Worm (Caenorhabditis elegans) whole organism, young adult: ENCODE data around the gene nlp-7.

Source experiments
- C17E4.6 ChIP-seq: fragments of 200-800 bp; sonication (Bioruptor generic); IDR thresholded peaks from 2 replicates; pipeline ENCODE4 v1.3.6; 2022; ENCODE audit warnings: missing genetic modification reagents, missing genetic modification characterization, missing compliant biosample characterization
- F37B4.10 ChIP-seq: fragments of 200-800 bp; sonication (Bioruptor generic); IDR thresholded peaks from 2 replicates; pipeline ENCODE4 v1.3.6; 2022; ENCODE audit warnings: missing genetic modification characterization, missing compliant biosample characterization
- F49E8.2 ChIP-seq: sonication (generic microtip); optimal IDR thresholded peaks from 3 replicates; lab custom pipeline; 2017; ENCODE audit warnings: missing genetic modification characterization, mild to moderate bottlenecking, missing compliant biosample characterization, antibody characterized with exemption, moderate library complexity; ENCODE audit not compliant: insufficient read depth
- F55B11.4 ChIP-seq: sonication (generic microtip); optimal IDR thresholded peaks from 2 replicates; lab custom pipeline; 2016; ENCODE audit warnings: missing compliant biosample characterization, missing genetic modification characterization, borderline replicate concordance; ENCODE audit not compliant: insufficient read depth
- T26A5.8 ChIP-seq: sonication (generic microtip); optimal IDR thresholded peaks from 2 replicates; lab custom pipeline; 2016; ENCODE audit warnings: missing genetic modification characterization, missing compliant biosample characterization
- Y53F4B.3 ChIP-seq: fragments of 200-800 bp; sonication (Bioruptor generic); IDR thresholded peaks from 2 replicates; pipeline ENCODE4 v1.3.6; 2022; ENCODE audit warnings: missing genetic modification reagents, missing genetic modification characterization, missing compliant biosample characterization
- Y53G8AR.9 ChIP-seq: fragments of 200-800 bp; sonication (Bioruptor generic); conservative IDR thresholded peaks from 2 replicates; pipeline ENCODE4 v1.3.6; 2022; ENCODE audit warnings: missing genetic modification reagents, missing genetic modification characterization, missing compliant biosample characterization
- Y79H2A.3 ChIP-seq: fragments of 200-800 bp; sonication (Bioruptor generic); conservative IDR thresholded peaks from 2 replicates; pipeline ENCODE4 v1.3.6; 2022; ENCODE audit warnings: missing genetic modification reagents, missing genetic modification characterization, missing compliant biosample characterization
- ZK185.1 ChIP-seq: sonication (generic microtip); optimal IDR thresholded peaks from 2 replicates; lab custom pipeline; 2016; ENCODE audit warnings: mild to moderate bottlenecking, missing genetic modification characterization, missing compliant biosample characterization; ENCODE audit not compliant: poor library complexity, severe bottlenecking
- ama-1 ChIP-seq, 3 experiments: fragments of 150-350 bp in 1 of 3; sonication (generic microtip) in 2 of 3; optimal IDR thresholded peaks; 2 replicates each; lab custom pipeline; 2014 to 2018; ENCODE audit warnings: missing biosample characterization in 2 of 3, missing genetic modification characterization in 2 of 3, missing genetic modification reagents in 2 of 3
- atf-7 ChIP-seq: sonication (generic microtip); optimal IDR thresholded peaks from 2 replicates; lab custom pipeline; 2017; ENCODE audit warnings: mild to moderate bottlenecking, missing genetic modification characterization, missing compliant biosample characterization
- attf-3 ChIP-seq: fragments of 200-800 bp; sonication (Bioruptor generic); conservative IDR thresholded peaks from 2 replicates; pipeline ENCODE4 v1.3.6; 2022; ENCODE audit warnings: missing genetic modification reagents, missing genetic modification characterization, missing compliant biosample characterization
- bed-1 ChIP-seq: fragments of 200-800 bp; sonication (Bioruptor generic); IDR thresholded peaks from 2 replicates; pipeline ENCODE4 v1.3.6; 2022; ENCODE audit warnings: missing genetic modification reagents, missing genetic modification characterization, missing compliant biosample characterization
- cebp-1 ChIP-seq, 2 experiments: fragments of 200-800 bp in 1 of 2; sonication (Bioruptor generic) in 1 of 2; sonication (generic microtip) in 1 of 2; IDR thresholded peaks in 1 of 2; optimal IDR thresholded peaks in 1 of 2; 2 replicates each; pipeline versions ENCODE4 v1.3.6 to Lab custom; 2017 to 2022; ENCODE audit warnings: missing compliant biosample characterization in 2 of 2, missing genetic modification characterization in 2 of 2, mild to moderate bottlenecking in 1 of 2, missing genetic modification reagents in 1 of 2, moderate library complexity in 1 of 2
- ceh-27 ChIP-seq: fragments of 200-800 bp; sonication (Bioruptor generic); optimal IDR thresholded peaks from 2 replicates; lab custom pipeline; 2018; ENCODE audit warnings: mild to moderate bottlenecking, missing genetic modification characterization, moderate library complexity, missing compliant biosample characterization
- ceh-79 ChIP-seq: sonication (generic microtip); optimal IDR thresholded peaks from 2 replicates; lab custom pipeline; 2017; ENCODE audit warnings: mild to moderate bottlenecking, missing genetic modification characterization, missing compliant biosample characterization
- ceh-91 ChIP-seq: fragments of 200-800 bp; sonication (Bioruptor generic); IDR thresholded peaks from 2 replicates; pipeline ENCODE4 v1.3.6; 2022; ENCODE audit warnings: missing genetic modification reagents, missing genetic modification characterization, missing compliant biosample characterization
- dox-1 ChIP-seq: fragments of 200-800 bp; sonication (Bioruptor generic); IDR thresholded peaks from 2 replicates; pipeline ENCODE4 v1.3.6; 2022; ENCODE audit warnings: missing genetic modification reagents, missing genetic modification characterization, missing compliant biosample characterization
- dpl-1 ChIP-seq: fragments of 150-350 bp; optimal IDR thresholded peaks from 2 replicates; lab custom pipeline; 2014; ENCODE audit warnings: missing biosample characterization, missing genetic modification reagents, missing genetic modification characterization
- efl-1 ChIP-seq: fragments of 150-350 bp; optimal IDR thresholded peaks from 2 replicates; lab custom pipeline; 2014; ENCODE audit warnings: missing biosample characterization, missing genetic modification reagents, missing genetic modification characterization
- egrh-3 ChIP-seq: fragments of 200-800 bp; sonication (Bioruptor generic); IDR thresholded peaks from 2 replicates; pipeline ENCODE4 v1.3.6; 2022; ENCODE audit warnings: missing genetic modification reagents, missing genetic modification characterization, missing compliant biosample characterization
- ets-4 ChIP-seq: fragments of 200-800 bp; sonication (Bioruptor generic); optimal IDR thresholded peaks from 2 replicates; lab custom pipeline; 2018; ENCODE audit warnings: mild to moderate bottlenecking, missing genetic modification characterization, missing compliant biosample characterization
- him-1 ChIP-seq: sonication (generic microtip); optimal IDR thresholded peaks from 2 replicates; lab custom pipeline; 2016; ENCODE audit warnings: missing genotype, missing genetic modification reagents, missing genetic modification characterization, missing compliant biosample characterization
- hlh-26 ChIP-seq: fragments of 200-800 bp; sonication (Bioruptor generic); conservative IDR thresholded peaks from 2 replicates; pipeline ENCODE4 v1.3.6; 2022; ENCODE audit warnings: missing genetic modification reagents, missing genetic modification characterization, missing compliant biosample characterization
- hmg-20 ChIP-seq: fragments of 200-800 bp; sonication (Bioruptor generic); IDR thresholded peaks from 2 replicates; pipeline ENCODE4 v1.3.6; 2022; ENCODE audit warnings: missing genetic modification reagents, missing genetic modification characterization, missing compliant biosample characterization
- let-607 ChIP-seq, 2 experiments: fragments of 200-800 bp in 1 of 2; sonication (Bioruptor generic) in 1 of 2; sonication (generic microtip) in 1 of 2; optimal IDR thresholded peaks; 2 replicates each; lab custom pipeline; 2016 to 2018; ENCODE audit warnings: mild to moderate bottlenecking in 2 of 2, missing compliant biosample characterization in 2 of 2, missing genetic modification characterization in 2 of 2, moderate library complexity in 2 of 2, missing genotype in 1 of 2
- lsl-1 ChIP-seq: fragments of 200-800 bp; sonication (Bioruptor generic); optimal IDR thresholded peaks from 2 replicates; lab custom pipeline; 2018; ENCODE audit warnings: mild to moderate bottlenecking, missing genetic modification characterization, moderate library complexity, missing compliant biosample characterization
- lsy-27 ChIP-seq: sonication (generic microtip); optimal IDR thresholded peaks from 2 replicates; lab custom pipeline; 2017; ENCODE audit warnings: missing genetic modification characterization, mild to moderate bottlenecking, missing compliant biosample characterization, antibody characterized with exemption, missing genotype, borderline replicate concordance; ENCODE audit not compliant: insufficient read depth
- madf-10 ChIP-seq: sonication (generic microtip); optimal IDR thresholded peaks from 2 replicates; lab custom pipeline; 2016; ENCODE audit warnings: mild to moderate bottlenecking, missing genetic modification characterization, missing compliant biosample characterization
- nhr-80 ChIP-seq: sonication (generic microtip); optimal IDR thresholded peaks from 2 replicates; lab custom pipeline; 2016; ENCODE audit warnings: missing genetic modification characterization, missing compliant biosample characterization
- pbrm-1 ChIP-seq: fragments of 200-800 bp; sonication (Bioruptor generic); IDR thresholded peaks from 2 replicates; pipeline ENCODE4 v1.3.6; 2022; ENCODE audit warnings: missing genetic modification reagents, missing genetic modification characterization, missing compliant biosample characterization
- snpc-4 ChIP-seq, 5 experiments: fragments of 150-350 bp in 1 of 5; sonication (generic microtip) in 4 of 5; optimal IDR thresholded peaks; 2 replicates each; lab custom pipeline; 2014 to 2018; ENCODE audit warnings: missing genetic modification characterization in 5 of 5, missing biosample characterization in 3 of 5, antibody characterized with exemption in 2 of 5, mild to moderate bottlenecking in 2 of 5, missing compliant biosample characterization in 2 of 5, missing genotype in 2 of 5, moderate library complexity in 2 of 5, missing genetic modification reagents in 1 of 5
- tbp1 ChIP-seq: fragments of 200-800 bp; sonication (Bioruptor generic); optimal IDR thresholded peaks from 2 replicates; lab custom pipeline; 2018; ENCODE audit warnings: mild to moderate bottlenecking, missing genetic modification characterization, missing compliant biosample characterization
- unc-130 ChIP-seq: sonication (generic microtip); optimal IDR thresholded peaks from 2 replicates; lab custom pipeline; 2016; ENCODE audit warnings: missing genetic modification reagents, missing genetic modification characterization, missing compliant biosample characterization
- zfh-2 ChIP-seq: fragments of 200-800 bp; sonication (Bioruptor generic); conservative IDR thresholded peaks from 2 replicates; pipeline ENCODE4 v1.3.6; 2022; ENCODE audit warnings: missing genetic modification reagents, missing genetic modification characterization, missing compliant biosample characterization
- ztf-28 ChIP-seq: fragments of 200-800 bp; sonication (Bioruptor generic); IDR thresholded peaks from 2 replicates; pipeline ENCODE4 v1.3.6; 2022; ENCODE audit warnings: missing genetic modification reagents, missing genetic modification characterization, missing compliant biosample characterization
- ztf-3 ChIP-seq: fragments of 200-800 bp; sonication (Bioruptor generic); optimal IDR thresholded peaks from 2 replicates; lab custom pipeline; 2018; ENCODE audit warnings: mild to moderate bottlenecking, missing genetic modification characterization, missing compliant biosample characterization

nlp-7 gene

ce11 chrX:8567823-8568314, 25.1 kb upstream of the nlp-7 start:
- TF ChIP-seq zfh-2: no peak
- TF ChIP-seq egrh-3 (GFP tag; lab: Robert Waterston, UW): no peak
- TF ChIP-seq unc-130 (GFP tag; lab: Kevin White, UChicago): no peak
- no peak for TF ChIP-seq tbp1 (GFP tag; lab: Kevin White, UChicago)
- TF ChIP-seq dox-1: no peak
- no peak for TF ChIP-seq Y79H2A.3 (GFP tag; lab: Robert Waterston, UW)
- no peak for TF ChIP-seq F37B4.10 (GFP tag; lab: Robert Waterston, UW)
- no peak for TF ChIP-seq T26A5.8 (tag; lab: Kevin White, UChicago)
- TF ChIP-seq hmg-20 (GFP tag; lab: Robert Waterston, UW): no peak
- TF ChIP-seq ama-1 (optimal IDR thresholded peaks at IDR 0.05; lab: Kevin White, UChicago): no peak
- TF ChIP-seq ama-1 (GFP tag; optimal IDR thresholded peaks at IDR 0.05; lab: Kevin White, UChicago): no peak
- TF ChIP-seq dpl-1: no peak
- TF ChIP-seq madf-10: no peak
- no peak for TF ChIP-seq ceh-79

ce11 chrX:8568423-8568903, 24.5 kb upstream of the nlp-7 start:
- TF ChIP-seq let-607 (tag; optimal IDR thresholded peaks at IDR 0.05; lab: Kevin White, UChicago) (peak in 1 of 2 experiments; percentile 23), atf-7 (tag; lab: Kevin White, UChicago) (peak; percentile 4), nhr-80 (tag; lab: Kevin White, UChicago) (peak; percentile 90), ztf-28 (no peak), pbrm-1 (GFP tag; lab: Robert Waterston, UW) (no peak), ets-4 (GFP tag; lab: Kevin White, UChicago) (peak; percentile 78), Y53G8AR.9 (GFP tag; lab: Robert Waterston, UW) (no peak), lsl-1 (GFP tag; lab: Kevin White, UChicago) (no peak), dox-1 (peak; percentile 73), snpc-4 (GFP tag; optimal IDR thresholded peaks at IDR 0.05; lab: Kevin White, UChicago) (no peak), snpc-4 (tag; optimal IDR thresholded peaks at IDR 0.05; lab: Kevin White, UChicago) (no peak)

ce11 chrX:8569159-8569558, 23.8 kb upstream of the nlp-7 start:
- TF ChIP-seq ceh-27 (GFP tag; lab: Kevin White, UChicago) (peak; percentile 26), zfh-2 (0 out of 2 replicates have a peak, but pooled peaks have one; percentile 15), ZK185.1 (tag; lab: Kevin White, UChicago) (no peak)

ce11 chrX:8570997-8571517, 21.9 kb upstream of the nlp-7 start, which contains the start of gene jmjd-3.1:
Gene jmjd-3.1 (plus strand): TSS chrX:8571047.
- TF ChIP-seq ztf-28 (no peak), Y53F4B.3 (GFP tag; lab: Robert Waterston, UW) (no peak), cebp-1 (GFP tag; IDR thresholded peaks at IDR 0.05; lab: Robert Waterston, UW) (no peak), cebp-1 (tag; optimal IDR thresholded peaks at IDR 0.05; lab: Kevin White, UChicago) (no peak), him-1 (tag; lab: Kevin White, UChicago) (no peak), F55B11.4 (tag; lab: Kevin White, UChicago) (no peak), efl-1 (GFP tag; lab: Kevin White, UChicago) (no peak), hlh-26 (GFP tag; lab: Robert Waterston, UW) (no peak), F49E8.2 (tag; lab: Kevin White, UChicago) (no peak), bed-1 (GFP tag; lab: Robert Waterston, UW) (no peak), attf-3 (GFP tag; lab: Robert Waterston, UW) (no peak), C17E4.6 (no peak), ceh-91 (GFP tag; lab: Robert Waterston, UW) (no peak), ets-4 (GFP tag; lab: Kevin White, UChicago) (no peak), ztf-3 (no peak), lsy-27 (no peak), ZK185.1 (tag; lab: Kevin White, UChicago) (no peak)
